Worm (Caenorhabditis elegans) whole organism, late embryonic: Measurements from ENCODE around the gene nhx-6.

Experiments used
- ama-1 ChIP-seq: fragments of 150-350 bp; optimal IDR thresholded peaks from 2 replicates; lab custom pipeline; 2014
- ceh-48 ChIP-seq: sonication (generic microtip); optimal IDR thresholded peaks from 2 replicates; lab custom pipeline; 2016; ENCODE audit warnings: missing genetic modification characterization, inconsistent platforms, missing compliant biosample characterization
- ceh-9 ChIP-seq: sonication (generic microtip); optimal IDR thresholded peaks from 2 replicates; lab custom pipeline; 2016; ENCODE audit warnings: mild to moderate bottlenecking, missing genetic modification characterization, inconsistent platforms, missing compliant biosample characterization
- fax-1 ChIP-seq: sonication (generic microtip); optimal IDR thresholded peaks from 2 replicates; lab custom pipeline; 2016; ENCODE audit warnings: missing genotype, missing genetic modification characterization, missing compliant biosample characterization
- hlh-30 ChIP-seq: sonication (generic microtip); optimal IDR thresholded peaks from 2 replicates; lab custom pipeline; 2017; ENCODE audit warnings: antibody characterized with exemption, missing genetic modification characterization, missing compliant biosample characterization; ENCODE audit not compliant: insufficient read depth
- unc-55 ChIP-seq: sonication (generic microtip); optimal IDR thresholded peaks from 2 replicates; lab custom pipeline; 2017; ENCODE audit warnings: missing biosample characterization, missing genetic modification reagents, missing genetic modification characterization

- no peak for TF ChIP-seq ceh-48 (tag; lab: Kevin White, UChicago)
- TF ChIP-seq unc-55 (GFP tag; lab: Kevin White, UChicago) = no peak
- TF ChIP-seq ama-1 = no peak
- TF ChIP-seq fax-1 (tag; lab: Kevin White, UChicago) = no peak
- TF ChIP-seq hlh-30 (tag; lab: Kevin White, UChicago) = peak; percentile 42
- no peak for TF ChIP-seq ceh-9 (tag; lab: Kevin White, UChicago)
Observed at ce11 chrII:1663516-1663915, 7.1 kb upstream of the nhx-6 start, which contains the start of gene duxl-1.
